Worm (Caenorhabditis elegans) whole organism, L3 larva: ENCODE measurements around the gene acly-2.

ENCODE experiments used
- ceh-82 ChIP-seq: fragments of 150-350 bp; optimal IDR thresholded peaks from 2 replicates; lab custom pipeline; 2014; ENCODE audit warnings: missing biosample characterization, missing genetic modification characterization
- ceh-9 ChIP-seq: sonication (generic microtip); optimal IDR thresholded peaks from 2 replicates; lab custom pipeline; 2018; ENCODE audit warnings: missing biosample characterization, missing genetic modification characterization
- nhr-12 ChIP-seq: fragments of 150-350 bp; optimal IDR thresholded peaks from 2 replicates; lab custom pipeline; 2014; ENCODE audit warnings: missing biosample characterization, missing genetic modification characterization

DNA sequence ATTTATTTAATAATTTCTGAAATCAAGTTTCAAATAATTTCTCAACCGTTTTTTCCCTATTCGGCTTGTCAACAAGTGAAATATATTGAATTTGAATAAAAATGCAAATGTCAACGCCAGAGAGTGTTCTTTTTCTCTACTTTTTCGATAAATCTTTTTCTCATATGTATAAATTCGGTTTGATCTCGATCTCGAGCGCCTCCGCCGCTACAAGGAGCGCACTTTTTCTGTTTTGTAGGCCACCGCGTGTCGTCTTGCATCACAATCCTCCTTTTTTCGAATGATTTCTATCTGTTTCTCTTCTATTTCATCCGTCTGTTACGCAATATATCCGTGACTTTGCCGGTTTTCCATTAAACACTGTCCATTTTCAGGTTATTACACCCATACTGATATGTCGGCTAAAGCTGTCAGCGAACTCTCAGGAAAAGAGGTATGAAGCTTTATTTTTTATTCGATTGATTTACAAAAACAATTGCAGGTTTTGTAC is at the start of gene acly-2:
- TF ChIP-seq nhr-12 (tag; lab: Kevin White, UChicago): no peak
- TF ChIP-seq ceh-82 (tag; lab: Kevin White, UChicago): no peak
- TF ChIP-seq ceh-9: no peak
